Worm (Caenorhabditis elegans) whole organism, midembryonic: ENCODE data around the gene H20E11.3.

Experiments
- T22C8.4 ChIP-seq: fragments of 200-800 bp; sonication (Bioruptor generic); IDR thresholded peaks from 2 replicates; pipeline ENCODE4 v1.3.6; 2022; ENCODE audit warnings: missing genetic modification characterization, missing compliant biosample characterization
- cog-1 ChIP-seq: sonication (generic microtip); optimal IDR thresholded peaks from 2 replicates; lab custom pipeline; 2016; ENCODE audit warnings: missing genetic modification characterization, missing compliant biosample characterization
- flt-1 ChIP-seq: fragments of 200-800 bp; sonication (Bioruptor generic); IDR thresholded peaks from 2 replicates; pipeline ENCODE4 v1.3.6; 2022; ENCODE audit warnings: missing genetic modification characterization, missing compliant biosample characterization
- klf-2 ChIP-seq: fragments of 200-800 bp; sonication (Bioruptor generic); conservative IDR thresholded peaks from 2 replicates; pipeline ENCODE4 v1.3.6; 2022; ENCODE audit warnings: missing genetic modification reagents, missing genetic modification characterization, missing compliant biosample characterization
- med-1 ChIP-seq: sonication (generic microtip); optimal IDR thresholded peaks from 2 replicates; lab custom pipeline; 2017; ENCODE audit warnings: missing genetic modification characterization, mild to moderate bottlenecking, missing compliant biosample characterization, antibody characterized with exemption, missing genetic modification reagents; ENCODE audit not compliant: insufficient read depth
- ref-1 ChIP-seq: fragments of 200-800 bp; sonication (Bioruptor generic); conservative IDR thresholded peaks from 2 replicates; pipeline ENCODE4 v1.3.6; 2022; ENCODE audit warnings: missing genetic modification reagents, missing genetic modification characterization, missing compliant biosample characterization
- tab-1 ChIP-seq: fragments of 200-800 bp; sonication (Bioruptor generic); IDR thresholded peaks from 2 replicates; pipeline ENCODE4 v1.3.6; 2022; ENCODE audit warnings: missing genetic modification characterization, missing compliant biosample characterization
- ztf-23 ChIP-seq: fragments of 200-800 bp; sonication (Bioruptor generic); IDR thresholded peaks from 2 replicates; pipeline ENCODE4 v1.3.6; 2022; ENCODE audit warnings: missing genetic modification reagents, missing genetic modification characterization, missing compliant biosample characterization
- ztf-29 ChIP-seq: fragments of 200-800 bp; sonication (Bioruptor generic); IDR thresholded peaks from 2 replicates; pipeline ENCODE4 v1.3.6; 2022; ENCODE audit warnings: missing genetic modification reagents, missing genetic modification characterization, missing compliant biosample characterization

Gene H20E11.3

DNA sequence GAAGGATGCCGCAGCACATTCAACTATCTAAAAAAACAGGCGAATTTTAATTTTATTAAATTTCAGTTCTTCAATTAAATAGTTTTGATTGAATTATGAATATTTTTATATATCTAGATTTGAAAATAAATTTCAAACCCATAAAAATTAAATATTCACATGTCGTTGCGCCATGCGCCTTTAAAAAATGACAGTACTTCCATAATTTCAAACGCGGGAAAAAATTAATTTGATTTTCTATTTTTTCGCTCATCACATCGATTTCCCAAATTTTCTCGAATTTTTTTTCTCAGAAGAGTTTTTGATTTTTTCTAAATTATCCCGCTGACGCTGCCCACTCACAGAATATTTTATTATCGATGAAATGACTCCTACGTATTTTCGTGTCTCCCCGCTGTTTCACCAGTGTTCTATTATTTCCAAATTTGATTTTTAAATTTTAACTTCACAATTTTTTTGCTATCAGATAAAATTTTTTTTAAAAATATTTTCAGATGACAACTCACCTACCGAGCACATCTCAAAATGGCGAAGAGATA is 17.9 kb downstream of the H20E11.3 start, which contains the start of gene lip-1:
lip-1 (plus strand) TSS at position 489 of the 539 bp plus-strand sequence.
- TF ChIP-seq ztf-29 (GFP tag; lab: Robert Waterston, UW) (no peak), tab-1 (GFP tag; lab: Robert Waterston, UW) (no peak), flt-1 (GFP tag; lab: Robert Waterston, UW) (no peak), ref-1 (GFP tag; lab: Robert Waterston, UW) (no peak), ztf-23 (no peak), cog-1 (tag; lab: Kevin White, UChicago) (no peak), klf-2 (no peak), med-1 (no peak), T22C8.4 (no peak)

- TF ChIP-seq ztf-29 (GFP tag; lab: Robert Waterston, UW) (no peak), ztf-23 (no peak), med-1 (no peak), ref-1 (GFP tag; lab: Robert Waterston, UW) (no peak), flt-1 (GFP tag; lab: Robert Waterston, UW) (no peak), klf-2 (no peak), cog-1 (tag; lab: Kevin White, UChicago) (no peak), tab-1 (GFP tag; lab: Robert Waterston, UW) (no peak), T22C8.4 (no peak)
Observed at ce11 chrIV:6852727-6853126, 28.1 kb downstream of the H20E11.3 start.

DNA sequence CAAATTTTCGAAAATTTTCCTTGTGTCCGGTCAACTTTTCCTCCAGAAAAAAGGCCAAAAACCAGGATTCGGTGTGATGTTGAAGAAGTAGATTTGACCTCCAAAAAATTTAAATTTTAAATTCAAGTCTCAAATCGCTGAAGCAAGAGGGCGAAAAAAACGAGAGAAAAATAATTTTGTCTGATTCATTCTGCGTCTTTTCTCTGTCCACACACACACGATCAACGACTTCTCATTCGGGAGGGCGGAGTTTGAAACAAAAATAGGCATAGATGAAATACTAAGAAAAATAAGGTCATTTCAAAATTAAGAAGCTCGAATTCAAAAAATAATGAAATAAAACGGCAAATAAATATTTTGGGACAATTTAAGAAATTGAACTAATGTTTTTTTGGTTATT is 34.7 kb downstream of the H20E11.3 start, which contains the start of gene R13H7.2:
R13H7.2 (minus strand) TSS at position 101 of the 400 bp plus-strand sequence.
- no peak for TF ChIP-seq med-1
- no peak for TF ChIP-seq cog-1 (tag; lab: Kevin White, UChicago)
- TF ChIP-seq ztf-23 = no peak
- no peak for TF ChIP-seq klf-2
- no peak for TF ChIP-seq ztf-29 (GFP tag; lab: Robert Waterston, UW)
- no peak for TF ChIP-seq flt-1 (GFP tag; lab: Robert Waterston, UW)
- TF ChIP-seq ref-1 (GFP tag; lab: Robert Waterston, UW) = no peak
- TF ChIP-seq T22C8.4 = no peak
- no peak for TF ChIP-seq tab-1 (GFP tag; lab: Robert Waterston, UW)

- TF ChIP-seq cog-1 (tag; lab: Kevin White, UChicago) = no peak
- no peak for TF ChIP-seq ztf-23
- TF ChIP-seq T22C8.4 = no peak
- no peak for TF ChIP-seq ztf-29 (GFP tag; lab: Robert Waterston, UW)
- TF ChIP-seq med-1 = no peak
- no peak for TF ChIP-seq ref-1 (GFP tag; lab: Robert Waterston, UW)
- no peak for TF ChIP-seq flt-1 (GFP tag; lab: Robert Waterston, UW)
- no peak for TF ChIP-seq tab-1 (GFP tag; lab: Robert Waterston, UW)
- TF ChIP-seq klf-2 = no peak
Observed at ce11 chrIV:6867791-6868190, 43.2 kb downstream of the H20E11.3 start, which contains the start of gene srx-20. srx-20 (plus strand) TSS chrIV:6868091.

DNA sequence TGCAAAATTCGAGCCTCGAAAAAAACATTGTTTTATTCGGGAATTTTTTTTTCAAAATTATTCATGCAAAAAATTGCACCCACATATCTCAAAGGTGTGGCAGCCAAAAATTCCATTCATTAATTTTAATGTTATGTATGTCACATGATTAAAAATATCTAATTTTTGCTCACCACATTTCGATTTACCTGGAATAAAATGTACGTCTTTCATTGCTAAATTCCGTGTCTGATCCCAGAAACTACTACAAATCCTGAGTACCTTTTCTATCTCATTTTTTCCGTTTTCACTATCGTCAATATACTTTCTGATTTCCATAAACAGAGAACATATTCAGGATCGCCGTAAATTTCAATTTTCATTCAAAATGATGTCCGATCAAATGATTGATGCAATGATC is 48.3 kb downstream of the H20E11.3 start, which contains the start of gene srx-19:
srx-19 (plus strand) TSS at position 301 of the 400 bp plus-strand sequence.
- TF ChIP-seq klf-2 (no peak), med-1 (no peak), ztf-23 (no peak), tab-1 (GFP tag; lab: Robert Waterston, UW) (no peak), ref-1 (GFP tag; lab: Robert Waterston, UW) (no peak), T22C8.4 (no peak), ztf-29 (GFP tag; lab: Robert Waterston, UW) (no peak)
